Worm (Caenorhabditis elegans): ENCODE data around the gene sprr-3.

- TF ChIP-seq daf-8 (GFP tag; IDR thresholded peaks at IDR 0.05) = no peak
- TF ChIP-seq nhr-10 (tag; optimal IDR thresholded peaks at IDR 0.05) = no peak
- TF ChIP-seq ama-1 (optimal IDR thresholded peaks at IDR 0.05) = no peak
- no peak for TF ChIP-seq D1046.2 (GFP tag; IDR thresholded peaks at IDR 0.05)
- no peak for TF ChIP-seq mxl-3 (GFP tag; optimal IDR thresholded peaks at IDR 0.05)
- TF ChIP-seq lir-3 (tag; optimal IDR thresholded peaks at IDR 0.05) = no peak
- TF ChIP-seq F49E8.2 (tag; optimal IDR thresholded peaks at IDR 0.05; ENCODE audit: borderline replicate concordance) = no peak
- no peak for TF ChIP-seq pha-4 (GFP tag; IDR thresholded peaks at IDR 0.05)
- TF ChIP-seq pha-4 (tag; optimal IDR thresholded peaks at IDR 0.05) = no peak
- no peak for TF ChIP-seq Y5F2A.4 (GFP tag; optimal IDR thresholded peaks at IDR 0.05)
These were observed 14.1 kb downstream of the sprr-3 start for ce11 chrIV:2556211-2556610.
